Fruit fly (Drosophila melanogaster) whole organism, embryonic: ENCODE measurements around the gene Tasp1.

Source experiments
- Aef1 ChIP-seq: fragments of 200-800 bp; sonication (Bioruptor generic); IDR thresholded peaks from 3 replicates; pipeline ENCODE4 v1.3.6; 2022; ENCODE audit warnings: missing biosample characterization, missing genetic modification characterization
- Antp ChIP-seq: fragments of 200-800 bp; sonication (Bioruptor generic); optimal IDR thresholded peaks from 3 replicates; lab custom pipeline; 2016; ENCODE audit warnings: missing biosample characterization, missing genetic modification characterization
- CG12299 ChIP-seq: fragments of 200-800 bp; sonication (Bioruptor generic); optimal IDR thresholded peaks from 2 replicates; lab custom pipeline; 2018; ENCODE audit warnings: missing biosample characterization, mild to moderate bottlenecking, missing genetic modification characterization
- CG1233 ChIP-seq: fragments of 200-800 bp; sonication (Bioruptor generic); optimal IDR thresholded peaks from 4 replicates; lab custom pipeline; 2018; ENCODE audit warnings: missing biosample characterization, mild to moderate bottlenecking, missing genetic modification characterization
- CG12391 ChIP-seq: fragments of 200-800 bp; sonication (Bioruptor generic); optimal IDR thresholded peaks from 3 replicates; lab custom pipeline; 2018; ENCODE audit warnings: missing biosample characterization, mild to moderate bottlenecking, missing genetic modification characterization, moderate library complexity
- CG13775 ChIP-seq: fragments of 200-800 bp; sonication (Bioruptor generic); optimal IDR thresholded peaks from 3 replicates; lab custom pipeline; 2017; ENCODE audit warnings: missing biosample characterization, mild to moderate bottlenecking, missing genetic modification characterization
- CG14860 ChIP-seq: fragments of 200-800 bp; sonication (Bioruptor generic); IDR thresholded peaks from 3 replicates; pipeline ENCODE4 v1.3.6; 2022; ENCODE audit warnings: missing biosample characterization, missing genetic modification characterization; ENCODE audit not compliant: partially characterized antibody
- CG14965 ChIP-seq: fragments of 200-800 bp; sonication (Bioruptor generic); optimal IDR thresholded peaks from 2 replicates; lab custom pipeline; 2016; ENCODE audit warnings: missing biosample characterization, missing genetic modification characterization, borderline replicate concordance
- CG15479 ChIP-seq: fragments of 200-800 bp; sonication (Bioruptor generic); optimal IDR thresholded peaks from 3 replicates; lab custom pipeline; 2019; ENCODE audit warnings: missing biosample characterization, mild to moderate bottlenecking, missing genetic modification characterization, moderate library complexity
- CG16813 ChIP-seq: fragments of 200-800 bp; sonication (Bioruptor generic); IDR thresholded peaks from 3 replicates; pipeline ENCODE4 v1.3.6; 2022; ENCODE audit warnings: missing biosample characterization, missing genetic modification characterization; ENCODE audit not compliant: partially characterized antibody
- CG17186 ChIP-seq: fragments of 200-800 bp; sonication (Bioruptor generic); optimal IDR thresholded peaks from 3 replicates; lab custom pipeline; 2017; ENCODE audit warnings: missing biosample characterization, missing genetic modification reagents, missing genetic modification characterization
- CG17361 ChIP-seq: fragments of 200-800 bp; sonication (Bioruptor generic); IDR thresholded peaks from 3 replicates; pipeline ENCODE4 v1.3.6; 2022; ENCODE audit warnings: missing biosample characterization, missing genetic modification characterization
- CG1832 ChIP-seq: fragments of 200-800 bp; sonication (Bioruptor generic); optimal IDR thresholded peaks from 2 replicates; lab custom pipeline; 2017; ENCODE audit warnings: missing biosample characterization, mild to moderate bottlenecking, missing genetic modification characterization, inconsistent platforms
- CG18764 ChIP-seq: fragments of 200-800 bp; sonication (Bioruptor generic); optimal IDR thresholded peaks from 3 replicates; lab custom pipeline; 2016; ENCODE audit warnings: missing biosample characterization, missing genetic modification characterization
- CG2116 ChIP-seq: fragments of 200-800 bp; sonication (Bioruptor generic); optimal IDR thresholded peaks from 3 replicates; lab custom pipeline; 2018; ENCODE audit warnings: missing biosample characterization, mild to moderate bottlenecking, missing genetic modification characterization
- CG2120 ChIP-seq: fragments of 200-800 bp; sonication (Bioruptor generic); optimal IDR thresholded peaks from 3 replicates; lab custom pipeline; 2016; ENCODE audit warnings: missing biosample characterization, missing genetic modification characterization
- CG2202 ChIP-seq: fragments of 200-800 bp; sonication (Bioruptor generic); optimal IDR thresholded peaks from 2 replicates; lab custom pipeline; 2018; ENCODE audit warnings: missing biosample characterization, mild to moderate bottlenecking, missing genetic modification characterization
- CG2712 ChIP-seq: fragments of 200-800 bp; optimal IDR thresholded peaks from 3 replicates; lab custom pipeline; 2019; ENCODE audit warnings: missing biosample characterization, mild to moderate bottlenecking, missing genetic modification characterization, moderate library complexity
- CG32772 ChIP-seq: fragments of 200-800 bp; sonication (Bioruptor generic); IDR thresholded peaks from 2 replicates; pipeline ENCODE4 v1.3.6; 2022; ENCODE audit warnings: missing biosample characterization, missing genetic modification characterization
- CG3995 ChIP-seq: fragments of 200-800 bp; sonication (Bioruptor generic); optimal IDR thresholded peaks from 3 replicates; lab custom pipeline; 2016; ENCODE audit warnings: missing biosample characterization, missing genetic modification characterization
- CG4282 ChIP-seq: fragments of 200-800 bp; sonication (Bioruptor generic); optimal IDR thresholded peaks from 2 replicates; lab custom pipeline; 2016; ENCODE audit warnings: missing biosample characterization, missing genetic modification characterization
- CG4404 ChIP-seq: fragments of 200-800 bp; sonication (Bioruptor generic); IDR thresholded peaks from 2 replicates; pipeline ENCODE4 v1.3.6; 2022; ENCODE audit warnings: missing biosample characterization, missing genetic modification characterization
- CG7928 ChIP-seq: fragments of 200-800 bp; sonication (Bioruptor generic); optimal IDR thresholded peaks from 2 replicates; lab custom pipeline; 2017; ENCODE audit warnings: missing biosample characterization, mild to moderate bottlenecking, missing genetic modification characterization
- D ChIP-seq, 2 experiments: fragments of 200-800 bp in 1 of 2; fragments of >200 bp in 1 of 2; sonication (Bioruptor generic) in 1 of 2; optimal IDR thresholded peaks; 2 replicates in 1 of 2; 3 replicates in 1 of 2; lab custom pipeline; 2017; ENCODE audit warnings: mild to moderate bottlenecking in 1 of 2, missing biosample characterization in 1 of 2, missing genetic modification characterization in 1 of 2, missing genetic modification reagents in 1 of 2
- Dref ChIP-seq: fragments of 200-800 bp; sonication (Bioruptor generic); IDR thresholded peaks from 2 replicates; pipeline ENCODE4 v1.3.6; 2022; ENCODE audit warnings: missing biosample characterization, missing genetic modification characterization
- GATAe ChIP-seq: fragments of 200-800 bp; sonication (Bioruptor generic); conservative IDR thresholded peaks from 2 replicates; pipeline ENCODE4 v1.3.6; 2022; ENCODE audit warnings: missing biosample characterization, missing genetic modification characterization
- Hey ChIP-seq: fragments of 200-800 bp; sonication (Bioruptor generic); optimal IDR thresholded peaks from 3 replicates; lab custom pipeline; 2018; ENCODE audit warnings: missing biosample characterization, mild to moderate bottlenecking, missing genetic modification characterization
- MBD-R2 ChIP-seq: fragments of 200-800 bp; sonication (Bioruptor generic); IDR thresholded peaks from 2 replicates; pipeline ENCODE4 v1.3.6; 2022; ENCODE audit warnings: missing biosample characterization, missing genetic modification characterization
- NC2β ChIP-seq: fragments of 200-800 bp; sonication (Bioruptor generic); optimal IDR thresholded peaks from 2 replicates; lab custom pipeline; 2016; ENCODE audit warnings: missing biosample characterization, missing genetic modification characterization
- NK7.1 ChIP-seq: fragments of 200-800 bp; sonication (Bioruptor generic); optimal IDR thresholded peaks from 3 replicates; lab custom pipeline; 2016; ENCODE audit warnings: missing biosample characterization, missing genetic modification characterization
- Oaz ChIP-seq: fragments of 200-800 bp; sonication (Bioruptor generic); IDR thresholded peaks from 2 replicates; pipeline ENCODE4 v1.3.6; 2022; ENCODE audit warnings: missing biosample characterization, missing genetic modification characterization
- Side ChIP-seq: fragments of 200-800 bp; sonication (Bioruptor generic); optimal IDR thresholded peaks from 2 replicates; lab custom pipeline; 2016; ENCODE audit warnings: missing biosample characterization, missing genetic modification characterization
- Spps ChIP-seq: fragments of 200-800 bp; sonication (Bioruptor generic); optimal IDR thresholded peaks from 2 replicates; lab custom pipeline; 2018; ENCODE audit warnings: missing biosample characterization, mild to moderate bottlenecking, missing genetic modification characterization
- Sry-δ ChIP-seq: fragments of 200-800 bp; sonication (Bioruptor generic); optimal IDR thresholded peaks from 2 replicates; lab custom pipeline; 2016; ENCODE audit warnings: missing biosample characterization, missing genetic modification characterization
- YL-1 ChIP-seq: fragments of 200-800 bp; sonication (Bioruptor generic); optimal IDR thresholded peaks from 3 replicates; lab custom pipeline; 2017; ENCODE audit warnings: missing biosample characterization, mild to moderate bottlenecking, missing genetic modification characterization
- al ChIP-seq: fragments of 200-800 bp; sonication (Bioruptor generic); IDR thresholded peaks from 2 replicates; pipeline ENCODE4 v1.3.6; 2022; ENCODE audit warnings: missing biosample characterization, missing genetic modification characterization
- crol ChIP-seq: fragments of 200-800 bp; sonication (Bioruptor generic); IDR thresholded peaks from 2 replicates; pipeline ENCODE4 v1.3.6; 2022; ENCODE audit warnings: missing biosample characterization, missing genetic modification characterization
- exex ChIP-seq: fragments of 200-800 bp; sonication (Bioruptor generic); optimal IDR thresholded peaks from 4 replicates; lab custom pipeline; 2018; ENCODE audit warnings: missing biosample characterization, mild to moderate bottlenecking, missing genetic modification characterization, moderate library complexity
- klu ChIP-seq: fragments of 200-800 bp; sonication (Bioruptor generic); IDR thresholded peaks from 2 replicates; pipeline ENCODE4 v1.3.6; 2022; ENCODE audit warnings: missing biosample characterization, missing genetic modification characterization
- lov ChIP-seq, 2 experiments: fragments of 200-800 bp in 1 of 2; fragments of >200 bp in 1 of 2; sonication (Bioruptor generic) in 1 of 2; IDR thresholded peaks in 1 of 2; optimal IDR thresholded peaks in 1 of 2; 2 replicates in 1 of 2; 3 replicates in 1 of 2; pipeline versions ENCODE4 v1.3.6 to Lab custom; 2017 to 2022; ENCODE audit warnings: missing biosample characterization in 1 of 2, missing genetic modification characterization in 1 of 2
- luna ChIP-seq: fragments of 200-800 bp; sonication (Bioruptor generic); optimal IDR thresholded peaks from 2 replicates; lab custom pipeline; 2016; ENCODE audit warnings: missing biosample characterization, missing genetic modification characterization
- nau ChIP-seq: fragments of 200-800 bp; sonication (Bioruptor generic); optimal IDR thresholded peaks from 3 replicates; lab custom pipeline; 2017; ENCODE audit warnings: missing biosample characterization, mild to moderate bottlenecking, missing genetic modification characterization, missing genetic modification reagents
- nmo ChIP-seq: fragments of 200-800 bp; sonication (Bioruptor generic); optimal IDR thresholded peaks from 2 replicates; lab custom pipeline; 2018; ENCODE audit warnings: missing biosample characterization, mild to moderate bottlenecking, missing genetic modification characterization, moderate library complexity
- row ChIP-seq: fragments of 200-800 bp; sonication (Bioruptor generic); IDR thresholded peaks from 3 replicates; pipeline ENCODE4 v1.3.6; 2022; ENCODE audit warnings: missing biosample characterization, missing genetic modification characterization
- run ChIP-seq: fragments of 200-800 bp; sonication (Bioruptor generic); optimal IDR thresholded peaks from 3 replicates; lab custom pipeline; 2018; ENCODE audit warnings: missing biosample characterization, mild to moderate bottlenecking, missing genetic modification characterization
- sc ChIP-seq, 3 experiments: fragments of >200 bp in 2 of 3; fragments of 200-800 bp in 1 of 3; sonication (Bioruptor generic) in 1 of 3; optimal IDR thresholded peaks; 2 replicates in 2 of 3; 3 replicates in 1 of 3; lab custom pipeline; 2017; ENCODE audit warnings: mild to moderate bottlenecking in 1 of 3, missing biosample characterization in 1 of 3, missing genetic modification characterization in 1 of 3, missing genetic modification reagents in 1 of 3
- slou ChIP-seq: fragments of 200-800 bp; sonication (Bioruptor generic); optimal IDR thresholded peaks from 3 replicates; lab custom pipeline; 2016; ENCODE audit warnings: missing biosample characterization, missing genetic modification characterization
- slp2 ChIP-seq: fragments of 200-800 bp; sonication (Bioruptor generic); optimal IDR thresholded peaks from 2 replicates; lab custom pipeline; 2016; ENCODE audit warnings: missing biosample characterization, missing genetic modification characterization
- z ChIP-seq: fragments of 200-800 bp; sonication (Bioruptor generic); IDR thresholded peaks from 3 replicates; pipeline ENCODE4 v1.3.6; 2022; ENCODE audit warnings: missing biosample characterization, missing genetic modification characterization
- zfh2 ChIP-seq: fragments of 200-800 bp; sonication (Bioruptor generic); optimal IDR thresholded peaks from 2 replicates; lab custom pipeline; 2016; ENCODE audit warnings: missing biosample characterization, missing genetic modification characterization

Tasp1 gene

DNA sequence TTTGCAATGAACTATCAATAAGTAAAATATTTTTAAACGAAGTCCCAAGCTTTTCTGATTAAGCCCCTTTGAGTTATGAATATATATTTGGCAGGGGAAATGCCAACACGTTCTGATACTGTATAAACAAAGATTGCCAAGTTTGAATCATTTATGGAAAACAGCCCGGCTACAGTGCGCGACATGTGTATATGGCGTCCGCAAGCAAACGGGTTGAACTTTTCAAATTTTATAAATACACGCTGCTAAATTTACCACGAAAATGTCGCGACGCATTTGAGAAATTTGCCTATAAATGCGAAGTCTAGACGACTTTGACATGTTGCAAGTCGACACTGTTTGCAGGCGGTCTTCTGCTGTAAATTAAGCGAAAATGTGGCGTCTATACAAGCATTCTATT is 39.2 kb downstream of the Tasp1 start (continued):
- no peak for TF ChIP-seq luna (GFP tag; lab: Kevin White, UChicago)
- TF ChIP-seq slou (GFP tag; lab: Kevin White, UChicago): no peak
- no peak for TF ChIP-seq CG15479
- no peak for TF ChIP-seq slp2
- no peak for TF ChIP-seq CG18764 (GFP tag; lab: Kevin White, UChicago)
- no peak for TF ChIP-seq CG1832
- TF ChIP-seq CG2202: no peak
- peak; percentile 27 for TF ChIP-seq CG12391 (tag; lab: Kevin White, UChicago)
- TF ChIP-seq CG1233 (GFP tag; lab: Kevin White, UChicago): no peak
- TF ChIP-seq nau: no peak
- TF ChIP-seq CG2116: no peak
- peak; percentile 27 for TF ChIP-seq Antp (GFP tag; lab: Kevin White, UChicago)
- peak; percentile 28 for TF ChIP-seq CG12299 (tag; lab: Kevin White, UChicago)
- no peak for TF ChIP-seq NK7.1
- TF ChIP-seq zfh2 (GFP tag; lab: Kevin White, UChicago): peak; percentile 57
- TF ChIP-seq CG4282 (GFP tag; lab: Kevin White, UChicago): no peak
- no peak for TF ChIP-seq NC2β (GFP tag; lab: Kevin White, UChicago)
- TF ChIP-seq Aef1 (GFP tag; lab: Robert Waterston, UW): peak; percentile 55
- TF ChIP-seq CG17361 (GFP tag; lab: Robert Waterston, UW): no peak
- no peak for TF ChIP-seq crol (GFP tag; lab: Robert Waterston, UW)
- no peak for TF ChIP-seq Sry-δ (GFP tag; lab: Kevin White, UChicago)
- TF ChIP-seq GATAe (GFP tag; lab: Robert Waterston, UW): no peak
- TF ChIP-seq CG2712 (tag; lab: Kevin White, UChicago): no peak
- TF ChIP-seq CG32772 (GFP tag; lab: Robert Waterston, UW): no peak
- peak; percentile 1 for TF ChIP-seq Side
- TF ChIP-seq CG7928 (GFP tag; lab: Kevin White, UChicago): no peak
- TF ChIP-seq sc (optimal IDR thresholded peaks at IDR 0.05; lab: Kevin White, UChicago): no peak
- TF ChIP-seq sc (GFP tag; optimal IDR thresholded peaks at IDR 0.05; lab: Kevin White, UChicago): no peak
- TF ChIP-seq CG2120 (GFP tag; lab: Kevin White, UChicago): peak; percentile 81
- no peak for TF ChIP-seq Dref (GFP tag; lab: Robert Waterston, UW)
- peak; percentile 26 for TF ChIP-seq CG13775 (GFP tag; lab: Kevin White, UChicago)
- TF ChIP-seq Hey (tag; lab: Kevin White, UChicago): no peak
- no peak for TF ChIP-seq CG4404
- TF ChIP-seq CG3995 (GFP tag; lab: Kevin White, UChicago): no peak
- TF ChIP-seq klu (GFP tag; lab: Robert Waterston, UW): no peak
- peak; percentile 56; the same call in 1 of the 2 replicates for TF ChIP-seq al (GFP tag; lab: Robert Waterston, UW)
- peak; percentile 12 for TF ChIP-seq nmo (GFP tag; lab: Kevin White, UChicago)
- TF ChIP-seq run (tag; lab: Kevin White, UChicago): no peak
- no peak for TF ChIP-seq Oaz (GFP tag; lab: Robert Waterston, UW)
- TF ChIP-seq z (GFP tag; lab: Robert Waterston, UW): no peak
- no peak for TF ChIP-seq D (optimal IDR thresholded peaks at IDR 0.05; lab: Kevin White, UChicago)
- no peak for TF ChIP-seq D (GFP tag; optimal IDR thresholded peaks at IDR 0.05; lab: Kevin White, UChicago)
- TF ChIP-seq lov (optimal IDR thresholded peaks at IDR 0.05; lab: Kevin White, UChicago): no peak
- TF ChIP-seq lov (GFP tag; IDR thresholded peaks at IDR 0.05; lab: Robert Waterston, UW): no peak
- no peak for TF ChIP-seq CG14860 (GFP tag; lab: Robert Waterston, UW)
- TF ChIP-seq MBD-R2 (GFP tag; lab: Robert Waterston, UW): peak; percentile 46; the same call in 1 of the 2 replicates
- no peak for TF ChIP-seq CG14965 (GFP tag; lab: Kevin White, UChicago)
- TF ChIP-seq row (GFP tag; lab: Robert Waterston, UW): peak; percentile 71
- no peak for TF ChIP-seq Spps (tag; lab: Kevin White, UChicago)
- TF ChIP-seq CG17186 (GFP tag; lab: Kevin White, UChicago): no peak
- no peak for TF ChIP-seq YL-1 (GFP tag; lab: Kevin White, UChicago)
- no peak for TF ChIP-seq exex (tag; lab: Kevin White, UChicago)
- no peak for TF ChIP-seq CG16813 (GFP tag; lab: Robert Waterston, UW)
